Worm (Caenorhabditis elegans) whole organism, L4 larva: ENCODE data around the gene aakg-1.

Source experiments
- ces-1 ChIP-seq: fragments of 150-350 bp; sonication (generic microtip); optimal IDR thresholded peaks from 4 replicates; lab custom pipeline; 2014; ENCODE audit warnings: missing biosample characterization, missing genetic modification reagents, missing genetic modification characterization
- daf-19 ChIP-seq: fragments of 200-800 bp; sonication (Bioruptor generic); conservative IDR thresholded peaks from 2 replicates; pipeline ENCODE4 v1.3.6; 2022; ENCODE audit warnings: missing genetic modification characterization, missing compliant biosample characterization
- egl-43 ChIP-seq: fragments of 200-800 bp; sonication (Bioruptor generic); IDR thresholded peaks from 2 replicates; pipeline ENCODE4 v1.3.6; 2022; ENCODE audit warnings: missing genetic modification reagents, missing genetic modification characterization, missing compliant biosample characterization
- fos-1 ChIP-seq: fragments of 150-350 bp; optimal IDR thresholded peaks from 2 replicates; lab custom pipeline; 2014; ENCODE audit warnings: missing biosample characterization, missing genetic modification characterization
- gei-8 ChIP-seq: fragments of 200-800 bp; sonication (Bioruptor generic); optimal IDR thresholded peaks from 2 replicates; lab custom pipeline; 2018; ENCODE audit warnings: mild to moderate bottlenecking, missing genetic modification characterization, missing compliant biosample characterization
- lin-13 ChIP-seq: fragments of 150-350 bp; optimal IDR thresholded peaks from 2 replicates; lab custom pipeline; 2014; ENCODE audit warnings: missing biosample characterization, missing genetic modification reagents, missing genetic modification characterization
- lin-15B ChIP-seq: fragments of 150-350 bp; sonication (generic microtip); optimal IDR thresholded peaks from 3 replicates; lab custom pipeline; 2014; ENCODE audit warnings: missing biosample characterization, missing genetic modification characterization
- pha-4 ChIP-seq, 2 experiments: fragments of 150-350 bp in 1 of 2; fragments of 200-800 bp in 1 of 2; sonication (Bioruptor generic) in 1 of 2; IDR thresholded peaks in 1 of 2; optimal IDR thresholded peaks in 1 of 2; 2 replicates each; pipeline versions ENCODE4 v1.3.6 to Lab custom; 2014 to 2022; ENCODE audit warnings: missing genetic modification characterization in 2 of 2, missing genetic modification reagents in 2 of 2, missing biosample characterization in 1 of 2, missing compliant biosample characterization in 1 of 2
- sdz-12 ChIP-seq: fragments of 200-800 bp; sonication (Bioruptor generic); optimal IDR thresholded peaks from 2 replicates; lab custom pipeline; 2018; ENCODE audit warnings: mild to moderate bottlenecking, missing genetic modification characterization, missing compliant biosample characterization
- snpc-1.2 ChIP-seq: fragments of 200-800 bp; sonication (Bioruptor generic); IDR thresholded peaks from 2 replicates; pipeline ENCODE4 v1.3.6; 2022; ENCODE audit warnings: missing genetic modification reagents, missing genetic modification characterization, missing compliant biosample characterization
- unc-130 ChIP-seq: sonication (generic microtip); optimal IDR thresholded peaks from 2 replicates; lab custom pipeline; 2016; ENCODE audit warnings: missing genetic modification reagents, missing genetic modification characterization, missing compliant biosample characterization
- vab-7 ChIP-seq: fragments of 200-800 bp; sonication (Bioruptor generic); IDR thresholded peaks from 2 replicates; pipeline ENCODE4 v1.3.6; 2022; ENCODE audit warnings: missing genetic modification reagents, missing genetic modification characterization, missing compliant biosample characterization

ce11 chrIII:12548441-12548840 is 26.8 kb downstream of the aakg-1 start:
- TF ChIP-seq egl-43 (GFP tag; lab: Robert Waterston, UW): no peak
- TF ChIP-seq sdz-12 (GFP tag; lab: Kevin White, UChicago): no peak
- TF ChIP-seq fos-1 (tag; lab: Kevin White, UChicago): no peak
- TF ChIP-seq vab-7 (GFP tag; lab: Robert Waterston, UW): no peak
- TF ChIP-seq daf-19 (GFP tag; lab: Robert Waterston, UW): no peak
- TF ChIP-seq ces-1: no peak
- TF ChIP-seq lin-13 (GFP tag; lab: Kevin White, UChicago): no peak
- no peak for TF ChIP-seq lin-15B
- TF ChIP-seq snpc-1.2 (GFP tag; lab: Robert Waterston, UW): no peak
- TF ChIP-seq unc-130 (GFP tag; lab: Kevin White, UChicago): no peak
- no peak for TF ChIP-seq pha-4 (GFP tag; IDR thresholded peaks at IDR 0.05; lab: Robert Waterston, UW)
- no peak for TF ChIP-seq pha-4 (tag; optimal IDR thresholded peaks at IDR 0.05; lab: Kevin White, UChicago)
- TF ChIP-seq gei-8: no peak
